Fruit fly (Drosophila melanogaster): ENCODE results near the gene CtsB.

The CtsB gene

DNA sequence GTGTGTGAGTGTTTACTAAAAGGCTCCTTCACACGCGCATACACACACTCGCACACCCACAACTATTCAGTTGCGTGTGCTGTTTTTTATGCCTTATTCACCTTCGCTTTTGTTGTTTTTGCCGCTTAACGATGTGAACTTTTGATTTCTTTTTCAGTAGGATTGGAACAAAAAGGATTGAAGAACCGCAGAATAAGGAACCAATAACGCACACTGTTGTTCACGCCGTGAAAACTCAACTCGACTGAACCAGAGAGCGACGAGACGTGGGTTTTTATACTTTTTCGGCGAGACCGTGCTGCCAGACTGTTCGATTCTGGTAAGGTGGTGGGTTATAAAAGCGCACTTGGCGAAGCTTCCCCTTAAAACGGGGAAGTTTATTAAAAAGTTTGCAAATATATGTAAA, 26.8 kb downstream of the CtsB start, which contains the start of gene Pdcd4 (continued):
- TF ChIP-seq slbo (GFP tag; IDR thresholded peaks at IDR 0.05) (no peak), Deaf1 (tag; optimal IDR thresholded peaks at IDR 0.05) (peak; percentile 18), stc (GFP tag; IDR thresholded peaks at IDR 0.05) (no peak), Nf-YA (GFP tag; IDR thresholded peaks at IDR 0.05) (0 out of 2 replicates have a peak, but pooled peaks have one; percentile 31), twi (tag; optimal IDR thresholded peaks at IDR 0.05) (no peak), CG33557 (GFP tag; optimal IDR thresholded peaks at IDR 0.05) (no peak), Atf3 (GFP tag; optimal IDR thresholded peaks at IDR 0.05) (no peak), CTCF (GFP tag; optimal IDR thresholded peaks at IDR 0.05) (no peak), CG10274 (GFP tag; optimal IDR thresholded peaks at IDR 0.05) (no peak), CG3726 (GFP tag; IDR thresholded peaks at IDR 0.05) (no peak), chn (GFP tag; optimal IDR thresholded peaks at IDR 0.05) (peak; percentile 20), Hmr (GFP tag; optimal IDR thresholded peaks at IDR 0.05) (peak; percentile 49), CG2875 (GFP tag; optimal IDR thresholded peaks at IDR 0.05) (no peak), tx (GFP tag; optimal IDR thresholded peaks at IDR 0.05) (no peak), Taf1 (GFP tag; IDR thresholded peaks at IDR 0.05) (no peak), Elba2 (GFP tag; optimal IDR thresholded peaks at IDR 0.05) (no peak), CG7271 (tag; optimal IDR thresholded peaks at IDR 0.05) (no peak), Oaz (GFP tag; IDR thresholded peaks at IDR 0.05) (no peak), CG8290 (GFP tag; optimal IDR thresholded peaks at IDR 0.05) (no peak), CG8290 (tag; optimal IDR thresholded peaks at IDR 0.05) (peak in 1 of 2 experiments; percentile 70), zen (tag; optimal IDR thresholded peaks at IDR 0.05) (no peak), Tbp (GFP tag; optimal IDR thresholded peaks at IDR 0.05) (peak; percentile 87), CG9215 (GFP tag; IDR thresholded peaks at IDR 0.05) (no peak), bigmax (GFP tag; optimal IDR thresholded peaks at IDR 0.05) (peak; percentile 1), toy (GFP tag; IDR thresholded peaks at IDR 0.05) (no peak), gfzf (GFP tag; optimal IDR thresholded peaks at IDR 0.05) (peak; percentile 37), CG16779 (GFP tag; IDR thresholded peaks at IDR 0.05) (no peak), CG12744 (GFP tag; optimal IDR thresholded peaks at IDR 0.05) (peak; percentile 26), C15 (GFP tag; IDR thresholded peaks at IDR 0.05) (no peak), vnd (GFP tag; IDR thresholded peaks at IDR 0.05; ENCODE audit: partially characterized antibody) (no peak), CG15696 (tag; optimal IDR thresholded peaks at IDR 0.05) (no peak), CG6765 (GFP tag; optimal IDR thresholded peaks at IDR 0.05) (no peak), Doc2 (GFP tag; IDR thresholded peaks at IDR 0.05) (no peak), NFAT (GFP tag; IDR thresholded peaks at IDR 0.05) (no peak; the same call in 1 of the 2 replicates), CG10543 (GFP tag; optimal IDR thresholded peaks at IDR 0.05) (no peak), HmgZ (tag; optimal IDR thresholded peaks at IDR 0.05) (peak; percentile 4), Vsx1 (GFP tag; optimal IDR thresholded peaks at IDR 0.05) (no peak), Ets97D (GFP tag; optimal IDR thresholded peaks at IDR 0.05) (no peak), Hey (tag; optimal IDR thresholded peaks at IDR 0.05) (no peak), CG11723 (GFP tag; optimal IDR thresholded peaks at IDR 0.05) (no peak), lmd (GFP tag; IDR thresholded peaks at IDR 0.05) (no peak), Gsc (GFP tag; IDR thresholded peaks at IDR 0.05) (no peak), Nf-YB (GFP tag; optimal IDR thresholded peaks at IDR 0.05) (no peak), oc (tag; optimal IDR thresholded peaks at IDR 0.05) (no peak), CG34224 (GFP tag; IDR thresholded peaks at IDR 0.05; ENCODE audit: partially characterized antibody) (no peak), Hr78 (GFP tag; optimal IDR thresholded peaks at IDR 0.05) (no peak), CG13775 (GFP tag; optimal IDR thresholded peaks at IDR 0.05) (no peak), sqz (GFP tag; optimal IDR thresholded peaks at IDR 0.05) (peak; percentile 55), exex (tag; optimal IDR thresholded peaks at IDR 0.05) (no peak), Fer1 (GFP tag; optimal IDR thresholded peaks at IDR 0.05) (peak; percentile 18), CG9817 (tag; optimal IDR thresholded peaks at IDR 0.05) (no peak), abd-A (tag; optimal IDR thresholded peaks at IDR 0.05) (peak; percentile 32)
